Worm (Caenorhabditis elegans) whole organism, early embryonic: ENCODE measurements around the gene ztf-14.

Source experiments
- B0310.2 ChIP-seq: sonication (generic microtip); optimal IDR thresholded peaks from 2 replicates; lab custom pipeline; 2016; ENCODE audit warnings: mild to moderate bottlenecking, missing genetic modification characterization, missing compliant biosample characterization
- F13C5.2 ChIP-seq: sonication (generic microtip); optimal IDR thresholded peaks from 2 replicates; lab custom pipeline; 2017; ENCODE audit warnings: mild to moderate bottlenecking, missing genetic modification characterization, inconsistent platforms, missing compliant biosample characterization
- aly-1 ChIP-seq: sonication (generic microtip); optimal IDR thresholded peaks from 2 replicates; lab custom pipeline; 2016; ENCODE audit warnings: missing genetic modification characterization, missing compliant biosample characterization
- ama-1 ChIP-seq: fragments of 150-350 bp; optimal IDR thresholded peaks from 2 replicates; lab custom pipeline; 2014
- ceh-13 ChIP-seq: fragments of 200-800 bp; sonication (Bioruptor generic); optimal IDR thresholded peaks from 2 replicates; lab custom pipeline; 2018; ENCODE audit warnings: mild to moderate bottlenecking, missing genetic modification characterization, missing compliant biosample characterization
- ceh-36 ChIP-seq: sonication (generic microtip); optimal IDR thresholded peaks from 2 replicates; lab custom pipeline; 2016; ENCODE audit warnings: missing genetic modification characterization, inconsistent platforms, missing compliant biosample characterization
- ets-7 ChIP-seq: sonication (generic microtip); optimal IDR thresholded peaks from 2 replicates; lab custom pipeline; 2016; ENCODE audit warnings: missing genotype, missing genetic modification characterization, missing compliant biosample characterization
- flt-1 ChIP-seq: fragments of 200-800 bp; sonication (Bioruptor generic); IDR thresholded peaks from 2 replicates; pipeline ENCODE4 v1.3.6; 2022; ENCODE audit warnings: missing genetic modification characterization, missing compliant biosample characterization
- hmbx-1 ChIP-seq: sonication (generic microtip); optimal IDR thresholded peaks from 2 replicates; lab custom pipeline; 2016; ENCODE audit warnings: mild to moderate bottlenecking, missing genetic modification characterization, missing compliant biosample characterization
- hmg-4 ChIP-seq: fragments of 200-800 bp; sonication (Bioruptor generic); optimal IDR thresholded peaks from 2 replicates; lab custom pipeline; 2018; ENCODE audit warnings: mild to moderate bottlenecking, missing genetic modification characterization, missing compliant biosample characterization
- hnd-1 ChIP-seq: sonication (generic microtip); optimal IDR thresholded peaks from 2 replicates; lab custom pipeline; 2016; ENCODE audit warnings: missing genetic modification characterization, missing compliant biosample characterization
- pes-1 ChIP-seq: fragments of 200-800 bp; sonication (Bioruptor generic); IDR thresholded peaks from 2 replicates; pipeline ENCODE4 v1.3.6; 2022; ENCODE audit warnings: missing genetic modification reagents, missing genetic modification characterization, missing compliant biosample characterization
- scrt-1 ChIP-seq: fragments of 200-800 bp; sonication (Bioruptor generic); IDR thresholded peaks from 2 replicates; pipeline ENCODE4 v1.3.6; 2022; ENCODE audit warnings: missing genetic modification characterization, missing compliant biosample characterization
- sea-1 ChIP-seq: fragments of 200-800 bp; sonication (Bioruptor generic); conservative IDR thresholded peaks from 2 replicates; pipeline ENCODE4 v1.3.6; 2022; ENCODE audit warnings: missing genetic modification characterization, missing compliant biosample characterization
- tbx-11 ChIP-seq: fragments of 200-800 bp; sonication (Bioruptor generic); IDR thresholded peaks from 2 replicates; pipeline ENCODE4 v1.3.6; 2022; ENCODE audit warnings: missing genetic modification characterization, missing compliant biosample characterization
- tbx-37 ChIP-seq: fragments of 200-800 bp; sonication (Bioruptor generic); conservative IDR thresholded peaks from 2 replicates; pipeline ENCODE4 v1.3.6; 2022; ENCODE audit warnings: missing genetic modification reagents, missing genetic modification characterization, missing compliant biosample characterization
- tra-4 ChIP-seq: sonication (generic microtip); optimal IDR thresholded peaks from 2 replicates; lab custom pipeline; 2017; ENCODE audit warnings: missing genetic modification characterization, missing compliant biosample characterization

The ztf-14 gene

DNA sequence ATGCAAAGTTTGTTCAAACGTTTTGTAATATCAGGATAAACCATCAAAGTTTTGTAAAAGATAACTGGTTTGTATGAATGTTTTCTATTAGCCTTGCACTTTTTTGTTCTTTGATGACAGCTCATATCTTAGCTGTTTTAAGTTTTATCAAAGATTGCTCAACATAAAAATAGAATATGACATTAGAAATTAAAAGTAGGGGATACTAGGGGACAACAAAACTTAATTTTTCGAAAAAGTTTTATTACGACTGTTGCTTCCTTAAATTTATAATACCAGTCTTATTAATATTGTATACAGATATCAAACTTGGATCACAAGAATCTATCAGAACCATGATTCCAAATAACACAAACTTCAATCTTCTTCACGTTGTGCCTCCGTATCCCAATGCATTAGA lies at the start of gene ztf-14:
TSS of gene ztf-14 (plus strand) at position 301 of the 400 bp plus-strand sequence.
- TF ChIP-seq hmbx-1 (tag; lab: Kevin White, UChicago) (no peak), tbx-11 (GFP tag; lab: Robert Waterston, UW) (no peak), hmg-4 (no peak), sea-1 (GFP tag; lab: Robert Waterston, UW) (no peak), flt-1 (GFP tag; lab: Robert Waterston, UW) (no peak), B0310.2 (tag; lab: Kevin White, UChicago) (no peak), ceh-13 (GFP tag; lab: Kevin White, UChicago) (no peak), scrt-1 (no peak), ets-7 (tag; lab: Kevin White, UChicago) (no peak)

DNA sequence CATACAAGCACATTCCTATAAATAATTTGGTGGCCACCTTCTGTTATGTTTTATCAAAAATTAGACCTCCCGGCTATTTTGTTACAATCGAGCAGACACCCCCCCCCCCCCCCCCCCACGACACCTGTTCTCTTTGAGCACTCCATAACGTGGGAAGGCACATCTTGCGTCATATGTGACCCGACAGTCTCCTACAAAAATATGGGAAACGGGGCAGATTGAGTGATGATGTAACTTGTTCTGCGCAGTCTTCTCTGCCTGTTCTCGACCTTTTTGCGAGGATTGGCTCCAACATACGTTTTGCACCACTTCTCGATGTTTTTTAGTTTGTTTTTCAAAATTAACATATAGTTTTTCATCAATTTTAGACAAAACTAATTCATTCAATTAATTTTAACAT lies 48.4 kb upstream of the ztf-14 start:
- no peak for TF ChIP-seq sea-1 (GFP tag; lab: Robert Waterston, UW)
- TF ChIP-seq scrt-1 = no peak

DNA sequence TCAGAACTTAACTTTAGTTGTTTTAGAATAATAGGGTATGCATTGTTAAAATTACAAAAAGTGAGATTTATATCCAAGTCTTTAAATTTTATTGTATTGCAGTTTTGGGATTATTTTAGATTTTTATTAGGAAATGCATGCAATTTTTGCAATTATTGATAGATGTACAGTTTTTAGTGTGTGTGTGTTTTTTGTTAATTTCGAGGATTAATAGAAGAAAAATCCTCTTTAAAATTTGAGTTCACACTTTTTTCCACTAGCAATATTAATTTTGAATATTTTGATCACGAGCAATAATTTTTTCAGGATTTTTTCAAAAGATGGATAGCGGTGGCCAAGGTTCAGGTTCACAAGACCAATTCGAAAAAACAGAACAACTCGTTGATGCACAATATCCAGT lies 48.0 kb upstream of the ztf-14 start, which contains the start of gene jmjd-3.2:
TSS of gene jmjd-3.2 (plus strand) at position 301 of the 400 bp plus-strand sequence.
- no peak for TF ChIP-seq scrt-1

DNA sequence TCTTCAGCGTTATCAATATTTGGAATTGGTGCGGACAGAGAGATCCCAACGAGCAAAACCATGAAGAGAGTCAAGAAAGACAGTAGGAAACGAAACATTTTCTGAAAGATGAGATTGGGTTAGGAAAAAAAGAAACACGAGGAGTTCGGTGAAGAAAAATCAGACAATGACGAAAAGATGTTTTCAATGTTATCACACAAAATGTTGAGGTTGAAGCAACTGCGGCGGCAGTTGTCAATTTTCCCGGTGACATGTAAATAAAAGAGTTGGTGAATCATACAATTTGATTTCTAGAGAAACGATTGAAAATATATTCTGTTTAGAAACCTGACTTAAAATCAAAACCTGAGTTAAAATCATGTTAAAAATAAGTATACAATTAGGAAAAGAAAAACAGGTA lies 42.1 kb upstream of the ztf-14 start, which contains the start of gene F23D12.7:
TSS of gene F23D12.7 (minus strand) at position 101 of the 400 bp plus-strand sequence.
- TF ChIP-seq scrt-1 (no peak), tra-4 (tag; lab: Kevin White, UChicago) (no peak), ceh-36 (tag; lab: Kevin White, UChicago) (no peak), tbx-37 (GFP tag; lab: Robert Waterston, UW) (no peak), sea-1 (GFP tag; lab: Robert Waterston, UW) (no peak), pes-1 (GFP tag; lab: Robert Waterston, UW) (no peak), ets-7 (tag; lab: Kevin White, UChicago) (no peak), B0310.2 (tag; lab: Kevin White, UChicago) (no peak), hmg-4 (no peak), ama-1 (no peak), hmbx-1 (tag; lab: Kevin White, UChicago) (no peak)

DNA sequence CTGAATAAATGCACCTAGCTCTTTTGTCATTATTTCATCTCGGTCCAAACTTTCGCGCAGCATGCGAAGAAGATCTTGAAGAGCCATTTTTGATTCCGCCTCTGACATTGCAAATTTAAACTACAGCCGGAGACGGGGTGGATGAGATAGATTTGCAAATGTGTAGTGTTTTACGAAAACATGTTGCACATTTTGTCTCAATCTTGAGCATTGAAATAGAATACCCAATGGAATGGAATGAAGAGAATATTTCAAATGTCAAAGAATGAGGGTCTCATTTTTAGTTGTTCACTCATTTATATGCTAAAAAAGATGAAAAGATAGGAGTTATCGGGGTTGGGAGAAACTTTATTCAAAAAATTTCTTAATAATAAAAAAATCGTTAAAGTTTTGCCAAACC lies 40.5 kb upstream of the ztf-14 start, which contains the start of gene Y66C5A.1:
TSS of gene Y66C5A.1 (minus strand) at position 101 of the 400 bp plus-strand sequence.
- no peak for TF ChIP-seq ets-7 (tag; lab: Kevin White, UChicago)
- no peak for TF ChIP-seq hmg-4
- no peak for TF ChIP-seq sea-1 (GFP tag; lab: Robert Waterston, UW)
- no peak for TF ChIP-seq tbx-37 (GFP tag; lab: Robert Waterston, UW)
- no peak for TF ChIP-seq pes-1 (GFP tag; lab: Robert Waterston, UW)
- TF ChIP-seq tra-4 (tag; lab: Kevin White, UChicago) = no peak
- no peak for TF ChIP-seq flt-1 (GFP tag; lab: Robert Waterston, UW)
- no peak for TF ChIP-seq ceh-36 (tag; lab: Kevin White, UChicago)
- no peak for TF ChIP-seq B0310.2 (tag; lab: Kevin White, UChicago)
- no peak for TF ChIP-seq F13C5.2 (tag; lab: Kevin White, UChicago)
- TF ChIP-seq ama-1 = no peak
- no peak for TF ChIP-seq aly-1 (tag; lab: Kevin White, UChicago)
- no peak for TF ChIP-seq ceh-13 (GFP tag; lab: Kevin White, UChicago)
- TF ChIP-seq hmbx-1 (tag; lab: Kevin White, UChicago) = no peak
- TF ChIP-seq hnd-1 = no peak
- no peak for TF ChIP-seq scrt-1

DNA sequence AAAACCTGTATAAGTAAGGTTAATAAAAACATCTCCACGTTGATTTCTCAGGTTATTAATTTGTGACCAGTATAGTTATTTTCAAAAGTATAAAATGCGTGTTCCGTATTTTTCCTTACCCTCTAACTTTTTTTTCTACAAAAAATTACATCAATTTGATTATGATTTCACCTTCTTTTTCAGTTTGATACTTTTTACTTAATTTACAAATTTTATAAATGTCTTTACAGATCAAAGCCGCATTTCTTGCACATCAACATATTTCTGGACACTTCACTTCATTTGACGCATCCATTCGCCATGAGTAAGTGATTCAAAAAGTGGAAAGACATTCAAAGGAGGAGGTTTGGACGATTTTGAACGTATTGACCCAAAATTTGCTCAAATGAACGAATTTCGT lies 35.5 kb upstream of the ztf-14 start, which contains the start of gene Y66C5A.2:
TSS of gene Y66C5A.2 (plus strand) at position 301 of the 400 bp plus-strand sequence.
- TF ChIP-seq hnd-1 (no peak), sea-1 (GFP tag; lab: Robert Waterston, UW) (no peak), F13C5.2 (tag; lab: Kevin White, UChicago) (no peak), ets-7 (tag; lab: Kevin White, UChicago) (no peak), ama-1 (no peak), tra-4 (tag; lab: Kevin White, UChicago) (no peak), pes-1 (GFP tag; lab: Robert Waterston, UW) (no peak), ceh-36 (tag; lab: Kevin White, UChicago) (no peak), aly-1 (tag; lab: Kevin White, UChicago) (no peak), hmbx-1 (tag; lab: Kevin White, UChicago) (no peak), scrt-1 (no peak), hmg-4 (no peak), flt-1 (GFP tag; lab: Robert Waterston, UW) (no peak), tbx-37 (GFP tag; lab: Robert Waterston, UW) (no peak), tbx-11 (GFP tag; lab: Robert Waterston, UW) (no peak), B0310.2 (tag; lab: Kevin White, UChicago) (no peak)

DNA sequence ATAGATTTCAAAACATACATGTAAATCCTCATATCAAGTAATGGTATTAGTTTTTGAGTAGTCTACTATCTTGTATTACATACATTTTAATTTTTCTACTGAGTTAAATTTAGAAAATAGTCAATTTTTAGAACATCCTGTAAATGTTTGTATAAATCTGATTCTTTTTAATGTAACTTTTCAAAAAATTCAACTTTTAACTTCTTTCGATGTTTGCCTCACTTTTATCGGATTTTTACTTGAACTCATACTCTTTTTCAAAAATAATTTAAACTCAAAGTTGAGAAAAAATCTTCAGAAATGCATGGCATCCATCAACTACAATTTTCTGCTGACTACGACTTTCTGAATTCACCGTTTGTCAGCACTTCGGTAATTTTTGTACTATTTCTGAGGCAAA lies 31.4 kb upstream of the ztf-14 start, which contains the start of gene M163.7:
TSS of gene M163.7 (plus strand) at position 301 of the 400 bp plus-strand sequence.
- TF ChIP-seq hmg-4 (no peak), hnd-1 (no peak), ets-7 (tag; lab: Kevin White, UChicago) (no peak), scrt-1 (no peak), B0310.2 (tag; lab: Kevin White, UChicago) (no peak), tbx-37 (GFP tag; lab: Robert Waterston, UW) (no peak), F13C5.2 (tag; lab: Kevin White, UChicago) (no peak), tbx-11 (GFP tag; lab: Robert Waterston, UW) (no peak), ceh-13 (GFP tag; lab: Kevin White, UChicago) (no peak), aly-1 (tag; lab: Kevin White, UChicago) (no peak)

ce11 chrX:14465593-14465992 lies 30.3 kb upstream of the ztf-14 start, which contains the start of gene M163.22:
M163.22 (plus strand) TSS chrX:14465893.
- TF ChIP-seq ceh-13 (GFP tag; lab: Kevin White, UChicago) (no peak), hmbx-1 (tag; lab: Kevin White, UChicago) (no peak), B0310.2 (tag; lab: Kevin White, UChicago) (no peak), aly-1 (tag; lab: Kevin White, UChicago) (no peak), hmg-4 (no peak), ets-7 (tag; lab: Kevin White, UChicago) (no peak), tbx-37 (GFP tag; lab: Robert Waterston, UW) (no peak), ama-1 (no peak), flt-1 (GFP tag; lab: Robert Waterston, UW) (no peak), hnd-1 (no peak), pes-1 (GFP tag; lab: Robert Waterston, UW) (no peak), scrt-1 (no peak), sea-1 (GFP tag; lab: Robert Waterston, UW) (no peak), F13C5.2 (tag; lab: Kevin White, UChicago) (no peak), tbx-11 (GFP tag; lab: Robert Waterston, UW) (no peak), tra-4 (tag; lab: Kevin White, UChicago) (no peak), ceh-36 (tag; lab: Kevin White, UChicago) (no peak)
